Fruit fly (Drosophila melanogaster): ENCODE measurements around the gene CG13950.

The CG13950 gene

DNA sequence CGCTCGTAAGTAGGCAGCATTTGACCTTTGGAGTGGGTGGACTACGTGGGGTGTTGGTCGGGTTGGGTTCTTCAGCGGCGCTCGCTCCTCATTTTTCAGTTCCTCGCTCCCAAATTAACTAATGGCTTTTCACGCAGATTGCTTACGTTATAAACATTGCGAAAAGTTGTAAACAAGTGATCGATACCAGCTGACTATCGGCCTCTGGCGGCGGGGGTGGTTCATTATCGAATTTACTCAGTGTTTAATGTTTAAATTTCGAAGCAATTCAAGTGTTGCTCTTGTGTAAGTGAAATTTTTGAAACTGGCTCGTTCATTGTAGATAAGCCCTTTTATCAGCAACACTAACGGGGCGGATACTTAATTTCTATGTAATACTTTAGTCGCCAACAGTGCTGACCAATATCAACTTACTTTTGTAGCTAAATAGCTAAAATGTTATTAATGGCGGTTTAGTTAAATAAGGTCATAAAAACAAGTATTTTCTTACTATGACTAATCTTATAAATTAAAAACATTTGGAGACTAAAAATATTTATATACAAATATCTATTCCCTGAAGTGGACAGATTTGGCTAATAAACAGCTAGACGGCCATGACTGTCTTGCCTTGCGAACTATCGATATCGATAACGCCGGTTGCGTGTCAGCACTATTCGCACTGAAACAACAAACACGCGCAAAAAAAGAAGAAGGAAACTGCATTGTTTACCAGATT is 40.5 kb upstream of the CG13950 start, which contains the start of the genes PGAP2 and Clp (continued):
- TF ChIP-seq Sry-δ (GFP tag; optimal IDR thresholded peaks at IDR 0.05) (peak; percentile 77), CHES-1-like (GFP tag; optimal IDR thresholded peaks at IDR 0.05) (peak; percentile 30), Hey (tag; optimal IDR thresholded peaks at IDR 0.05) (no peak), tx (GFP tag; optimal IDR thresholded peaks at IDR 0.05) (no peak), Ssrp (tag; optimal IDR thresholded peaks at IDR 0.05) (peak; percentile 83), wek (GFP tag; optimal IDR thresholded peaks at IDR 0.05) (no peak), trh (GFP tag; optimal IDR thresholded peaks at IDR 0.05) (peak; percentile 51), NC2α (GFP tag; optimal IDR thresholded peaks at IDR 0.05) (no peak), CG2120 (GFP tag; optimal IDR thresholded peaks at IDR 0.05) (peak; percentile 84), CkIIα-i1 (GFP tag; IDR thresholded peaks at IDR 0.05) (no peak), Max (GFP tag; optimal IDR thresholded peaks at IDR 0.05) (peak; percentile 61), CG14667 (GFP tag; IDR thresholded peaks at IDR 0.05) (peak; percentile 53; the same call in 1 of the 2 replicates), otp (GFP tag; IDR thresholded peaks at IDR 0.05) (0 out of 3 replicates have a peak, but pooled peaks have one; percentile 26), Blimp-1 (GFP tag; optimal IDR thresholded peaks at IDR 0.05) (peak; percentile 65), Spps (tag; optimal IDR thresholded peaks at IDR 0.05) (peak; percentile 57), Rfx (GFP tag; IDR thresholded peaks at IDR 0.05) (peak; percentile 84), hth (optimal IDR thresholded peaks at IDR 0.05) (no peak), abd-A (tag; optimal IDR thresholded peaks at IDR 0.05) (no peak), CG10209 (GFP tag; optimal IDR thresholded peaks at IDR 0.05) (peak; percentile 66), CG14014 (GFP tag; IDR thresholded peaks at IDR 0.05) (no peak; the same call in none of the 2 replicates), sqz (GFP tag; optimal IDR thresholded peaks at IDR 0.05) (no peak), Dip3 (GFP tag; optimal IDR thresholded peaks at IDR 0.05) (no peak), cas (GFP tag; IDR thresholded peaks at IDR 0.05) (0 out of 2 replicates have a peak, but pooled peaks have one; percentile 13), ac (GFP tag; optimal IDR thresholded peaks at IDR 0.05) (no peak), scrt (GFP tag; optimal IDR thresholded peaks at IDR 0.05) (no peak), CG7987 (GFP tag; optimal IDR thresholded peaks at IDR 0.05) (peak; percentile 23), Hr78 (GFP tag; optimal IDR thresholded peaks at IDR 0.05) (no peak), CG7745 (tag; optimal IDR thresholded peaks at IDR 0.05) (no peak), CG4730 (GFP tag; IDR thresholded peaks at IDR 0.05) (peak; percentile 65), CG6683 (GFP tag; optimal IDR thresholded peaks at IDR 0.05) (no peak), sc (optimal IDR thresholded peaks at IDR 0.05) (no peak), sc (GFP tag; optimal IDR thresholded peaks at IDR 0.05) (peak; percentile 45), Bteb2 (GFP tag; optimal IDR thresholded peaks at IDR 0.05) (peak; percentile 46), Bdp1 (GFP tag; optimal IDR thresholded peaks at IDR 0.05) (peak; percentile 20), CG2202 (tag; optimal IDR thresholded peaks at IDR 0.05) (no peak), klu (GFP tag; IDR thresholded peaks at IDR 0.05) (peak; percentile 76), Camta (GFP tag; optimal IDR thresholded peaks at IDR 0.05) (peak; percentile 33), CG10543 (GFP tag; optimal IDR thresholded peaks at IDR 0.05) (peak; percentile 52), Neu2 (GFP tag; optimal IDR thresholded peaks at IDR 0.05; ENCODE audit: borderline replicate concordance) (peak; percentile 33), CG10654 (GFP tag; optimal IDR thresholded peaks at IDR 0.05) (peak; percentile 62), h (optimal IDR thresholded peaks at IDR 0.05) (no peak), Dek (tag; optimal IDR thresholded peaks at IDR 0.05) (peak; percentile 77), ken (GFP tag; IDR thresholded peaks at IDR 0.05) (peak; percentile 75), CG17361 (GFP tag; IDR thresholded peaks at IDR 0.05) (peak; percentile 91), zfh1 (GFP tag; IDR thresholded peaks at IDR 0.05) (peak; percentile 65; the same call in 2 of the 3 replicates), CG12744 (GFP tag; optimal IDR thresholded peaks at IDR 0.05) (peak; percentile 21), CG17385 (GFP tag; optimal IDR thresholded peaks at IDR 0.05) (peak; percentile 64), tgo (GFP tag; IDR thresholded peaks at IDR 0.05) (peak; percentile 80), CG1647 (GFP tag; optimal IDR thresholded peaks at IDR 0.05) (peak; percentile 2), Vsx1 (GFP tag; optimal IDR thresholded peaks at IDR 0.05) (no peak)

All from whole organism, embryonic.